Fruit fly (Drosophila melanogaster): ENCODE data around the gene eIF2A.

eIF2A gene

DNA sequence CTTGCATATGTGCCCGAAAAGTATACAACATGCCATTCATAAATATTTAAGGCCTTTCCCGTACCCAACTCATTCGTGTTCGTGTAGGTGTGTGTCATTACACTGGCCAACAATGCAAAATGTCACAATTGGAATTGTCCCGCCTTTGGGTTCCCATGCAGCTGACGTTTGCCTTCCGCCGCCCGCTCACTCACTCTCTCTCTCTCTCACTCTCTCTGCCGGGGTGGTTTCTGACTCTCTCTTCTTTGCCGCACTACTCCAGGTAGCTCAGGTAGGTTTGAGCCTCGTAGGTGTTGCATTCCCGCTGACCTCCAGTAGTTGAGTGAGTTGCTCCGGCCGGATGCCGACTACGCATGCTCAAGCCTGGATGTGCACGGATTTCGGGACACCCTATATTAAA lies 18.8 kb downstream of the eIF2A start (continued):
- TF ChIP-seq Atf6 (GFP tag; IDR thresholded peaks at IDR 0.05) (no peak), tna (GFP tag; IDR thresholded peaks at IDR 0.05; ENCODE audit: partially characterized antibody) (no peak), CG17328 (GFP tag; IDR thresholded peaks at IDR 0.05) (no peak), sisA (GFP tag; IDR thresholded peaks at IDR 0.05) (no peak)

DNA sequence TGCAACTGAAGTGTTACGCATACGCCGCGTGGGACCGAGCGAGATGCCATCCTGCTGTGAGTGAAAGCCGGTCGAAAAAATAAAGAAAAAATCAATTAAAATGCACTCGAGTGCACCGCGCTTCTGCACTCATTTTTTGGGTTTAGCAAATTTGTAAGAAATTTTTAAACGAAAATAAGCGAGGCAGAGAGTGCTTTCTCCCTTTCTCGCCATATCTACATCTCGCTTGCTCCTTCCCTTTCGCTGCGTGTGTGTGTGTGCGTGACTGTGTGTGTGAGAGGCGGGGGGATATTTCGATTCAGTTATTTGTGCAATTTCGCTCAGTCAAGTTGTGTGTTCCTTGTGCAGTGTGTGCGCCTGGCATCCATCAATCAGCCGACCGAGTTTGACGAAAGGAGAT lies 19.9 kb downstream of the eIF2A start, which contains the start of gene mub:
TSS of gene mub (plus strand) at position 301 of the 400 bp plus-strand sequence.
- TF ChIP-seq CG7372 (GFP tag; IDR thresholded peaks at IDR 0.05) (peak; percentile 45; the same call in 1 of the 2 replicates), fd64A (GFP tag; optimal IDR thresholded peaks at IDR 0.05) (no peak), CG11560 (tag; IDR thresholded peaks at IDR 0.05) (0 out of 3 replicates have a peak, but pooled peaks have one; percentile 29), CG9817 (tag; optimal IDR thresholded peaks at IDR 0.05) (no peak), Doc2 (GFP tag; IDR thresholded peaks at IDR 0.05) (no peak)

DNA sequence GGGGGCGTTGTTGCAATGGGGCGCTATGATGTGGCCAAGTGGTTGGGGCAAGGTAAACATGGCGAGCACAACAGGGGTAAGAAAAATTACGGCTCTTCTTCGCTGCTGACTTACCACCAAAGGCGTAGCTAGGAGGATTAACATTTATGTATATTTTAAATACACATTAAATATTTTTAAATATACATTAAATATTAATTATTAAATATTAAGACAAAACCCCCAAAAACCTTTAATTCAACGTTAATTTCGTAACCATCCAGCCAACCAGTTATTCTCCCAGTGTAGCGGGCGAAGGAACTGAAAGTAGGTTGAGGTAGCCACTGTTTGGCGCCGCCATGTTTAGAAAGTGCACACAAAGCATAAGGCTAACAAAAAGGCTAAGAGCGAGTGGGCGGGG lies 22.1 kb downstream of the eIF2A start:
- TF ChIP-seq Drgx (GFP tag; IDR thresholded peaks at IDR 0.05): peak; percentile 59; the same call in 1 of the 2 replicates
- TF ChIP-seq Mad (GFP tag; optimal IDR thresholded peaks at IDR 0.05): no peak

DNA sequence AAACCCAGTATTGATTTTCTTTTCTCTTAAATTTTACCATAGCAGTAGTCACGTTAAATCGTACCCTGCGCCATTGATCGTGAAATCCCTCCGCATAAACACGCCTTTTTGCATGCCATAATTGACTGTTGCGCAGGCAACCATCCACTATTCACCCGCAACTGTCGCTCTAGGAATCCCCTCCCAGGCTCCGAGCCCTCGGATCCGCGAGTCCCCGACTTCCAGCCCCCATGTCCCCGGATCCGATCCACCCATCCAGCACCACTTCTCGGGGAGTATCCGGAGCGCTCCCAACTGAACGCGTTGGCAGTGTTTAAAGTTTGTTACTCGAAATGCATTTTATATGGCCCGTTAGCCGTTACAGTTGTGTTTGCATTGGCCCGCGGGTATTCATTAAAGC lies 23.8 kb downstream of the eIF2A start:
- TF ChIP-seq Hr39 (optimal IDR thresholded peaks at IDR 0.05): peak; percentile 14
- TF ChIP-seq otp (GFP tag; IDR thresholded peaks at IDR 0.05): no peak
- TF ChIP-seq CG34422 (GFP tag; IDR thresholded peaks at IDR 0.05): no peak
- no peak for TF ChIP-seq fd3F (GFP tag; optimal IDR thresholded peaks at IDR 0.05)
- TF ChIP-seq Ets65A (GFP tag): peak; percentile 52
- TF ChIP-seq Gsc (GFP tag; IDR thresholded peaks at IDR 0.05): no peak
- TF ChIP-seq CG4360 (GFP tag; IDR thresholded peaks at IDR 0.05): no peak
- no peak for TF ChIP-seq shn (GFP tag; optimal IDR thresholded peaks at IDR 0.05)

DNA sequence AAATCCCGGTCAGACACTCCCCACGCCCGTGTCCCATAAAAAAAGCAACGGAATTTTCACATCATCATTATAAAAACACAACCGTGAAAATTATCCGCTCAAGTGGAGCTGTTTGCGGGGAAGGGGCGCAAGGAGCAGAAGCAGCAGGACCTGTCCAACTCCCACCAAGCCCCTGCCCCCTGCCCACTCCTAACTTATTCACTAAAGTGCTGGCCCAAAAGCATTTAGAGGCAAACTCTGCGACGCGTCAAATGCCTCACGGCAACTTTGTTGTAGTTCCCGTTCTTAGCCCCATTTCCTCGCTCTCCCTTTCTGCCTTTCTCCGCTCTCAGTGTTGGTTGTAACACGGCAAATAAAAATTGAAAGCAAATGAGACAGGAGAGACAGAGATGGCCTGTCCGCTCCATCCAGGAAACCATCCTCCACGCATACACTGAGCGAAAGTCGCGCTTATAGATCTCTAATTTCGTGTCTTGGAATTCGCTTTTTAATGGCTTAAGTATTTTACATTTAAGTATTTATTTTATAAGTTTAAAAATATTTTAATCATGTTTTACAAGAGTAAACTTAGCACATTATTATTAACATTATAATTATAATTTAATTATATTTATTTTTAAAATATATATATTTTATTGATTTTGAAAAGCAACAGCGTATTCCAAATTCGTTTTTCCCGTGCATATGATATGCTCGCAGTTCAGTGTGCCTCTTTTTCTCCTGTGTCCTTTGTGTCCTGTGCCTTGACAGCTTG lies 34.9 kb downstream of the eIF2A start:
- peak; percentile 80 for TF ChIP-seq abd-A (tag; optimal IDR thresholded peaks at IDR 0.05)
- TF ChIP-seq CG8924 (tag; optimal IDR thresholded peaks at IDR 0.05): peak; percentile 67
- TF ChIP-seq CG12104 (GFP tag; optimal IDR thresholded peaks at IDR 0.05): peak; percentile 12
- no peak for TF ChIP-seq insv (GFP tag; optimal IDR thresholded peaks at IDR 0.05)
- TF ChIP-seq Hmr (GFP tag; optimal IDR thresholded peaks at IDR 0.05): peak; percentile 64
- TF ChIP-seq Dek (tag; optimal IDR thresholded peaks at IDR 0.05): peak; percentile 9
- TF ChIP-seq CG13775 (GFP tag; optimal IDR thresholded peaks at IDR 0.05): peak; percentile 13
- peak; percentile 9 for TF ChIP-seq Nf-YB (GFP tag; optimal IDR thresholded peaks at IDR 0.05)
- TF ChIP-seq CG17568 (GFP tag; optimal IDR thresholded peaks at IDR 0.05): no peak
- TF ChIP-seq Meics (GFP tag; optimal IDR thresholded peaks at IDR 0.05): peak; percentile 70
- TF ChIP-seq jing (GFP tag; optimal IDR thresholded peaks at IDR 0.05): no peak
- TF ChIP-seq D19B (GFP tag; optimal IDR thresholded peaks at IDR 0.05): no peak
- peak; percentile 68 for TF ChIP-seq lab (GFP tag; optimal IDR thresholded peaks at IDR 0.05)
- TF ChIP-seq Mad (GFP tag; optimal IDR thresholded peaks at IDR 0.05): no peak
- TF ChIP-seq CG10267 (tag; optimal IDR thresholded peaks at IDR 0.05): peak; percentile 25
- no peak for TF ChIP-seq CG31365 (tag; optimal IDR thresholded peaks at IDR 0.05)
- TF ChIP-seq Xbp1 (GFP tag; optimal IDR thresholded peaks at IDR 0.05): peak; percentile 6
- TF ChIP-seq CG18599 (GFP tag; optimal IDR thresholded peaks at IDR 0.05): peak; percentile 82
- TF ChIP-seq ewg (GFP tag; optimal IDR thresholded peaks at IDR 0.05): peak; percentile 14
- TF ChIP-seq stwl (tag; optimal IDR thresholded peaks at IDR 0.05): no peak
- TF ChIP-seq crc (GFP tag; optimal IDR thresholded peaks at IDR 0.05): no peak
- peak; percentile 25 for TF ChIP-seq Ssrp (tag; optimal IDR thresholded peaks at IDR 0.05)
- 0 out of 2 replicates have a peak, but pooled peaks have one; percentile 27 for TF ChIP-seq Ptx1 (GFP tag; IDR thresholded peaks at IDR 0.05)
- TF ChIP-seq Vsx1 (GFP tag; optimal IDR thresholded peaks at IDR 0.05): no peak
- TF ChIP-seq grau (tag; optimal IDR thresholded peaks at IDR 0.05): peak; percentile 67
